Worm (Caenorhabditis elegans) whole organism, L3 larva: ENCODE results near the gene ZK899.5.

ENCODE experiments used
- ceh-82 ChIP-seq: fragments of 150-350 bp; optimal IDR thresholded peaks from 2 replicates; lab custom pipeline; 2014; ENCODE audit warnings: missing biosample characterization, missing genetic modification characterization
- elt-1 ChIP-seq: fragments of 150-350 bp; optimal IDR thresholded peaks from 2 replicates; lab custom pipeline; 2014; ENCODE audit warnings: missing biosample characterization, missing genetic modification characterization
- fkh-10 ChIP-seq: sonication (generic microtip); optimal IDR thresholded peaks from 2 replicates; lab custom pipeline; 2017; ENCODE audit warnings: missing biosample characterization, missing genetic modification reagents, missing genetic modification characterization
- hmg-11 ChIP-seq: sonication (generic microtip); optimal IDR thresholded peaks from 2 replicates; lab custom pipeline; 2016; ENCODE audit warnings: missing genetic modification characterization, missing compliant biosample characterization
- mdl-1 ChIP-seq: fragments of 150-350 bp; optimal IDR thresholded peaks from 2 replicates; lab custom pipeline; 2014; ENCODE audit warnings: missing biosample characterization, missing genetic modification characterization
- nfya-1 ChIP-seq: sonication (generic microtip); optimal IDR thresholded peaks from 2 replicates; lab custom pipeline; 2017; ENCODE audit warnings: missing genetic modification characterization, mild to moderate bottlenecking, missing compliant biosample characterization, antibody characterized with exemption, moderate library complexity; ENCODE audit not compliant: insufficient read depth
- nhr-11 ChIP-seq: fragments of 150-350 bp; optimal IDR thresholded peaks from 2 replicates; lab custom pipeline; 2014; ENCODE audit warnings: missing biosample characterization, missing genetic modification characterization
- nhr-25 ChIP-seq: sonication (generic microtip); optimal IDR thresholded peaks from 2 replicates; lab custom pipeline; 2017; ENCODE audit warnings: missing biosample characterization, missing genetic modification characterization
- nhr-28 ChIP-seq: fragments of 150-350 bp; optimal IDR thresholded peaks from 2 replicates; lab custom pipeline; 2014; ENCODE audit warnings: missing biosample characterization, missing genetic modification characterization
- nhr-67 ChIP-seq: fragments of 150-350 bp; optimal IDR thresholded peaks from 2 replicates; lab custom pipeline; 2014; ENCODE audit warnings: missing biosample characterization, missing genetic modification characterization
- pha-4 ChIP-seq: fragments of 150-350 bp; optimal IDR thresholded peaks from 2 replicates; lab custom pipeline; 2014; ENCODE audit warnings: missing biosample characterization, missing genetic modification reagents, missing genetic modification characterization
- skn-1 ChIP-seq: fragments of 150-350 bp; optimal IDR thresholded peaks from 2 replicates; lab custom pipeline; 2014; ENCODE audit warnings: missing biosample characterization, missing genetic modification characterization
- snpc-4 ChIP-seq: fragments of 150-350 bp; optimal IDR thresholded peaks from 2 replicates; lab custom pipeline; 2014; ENCODE audit warnings: missing biosample characterization, missing genetic modification characterization
- zag-1 ChIP-seq: fragments of 150-350 bp; optimal IDR thresholded peaks from 2 replicates; lab custom pipeline; 2014; ENCODE audit warnings: missing biosample characterization, missing genetic modification characterization

ZK899.5 gene

ce11 chrX:9417326-9417725 is 43.4 kb downstream of the ZK899.5 start:
- no peak for TF ChIP-seq ceh-82 (tag; lab: Kevin White, UChicago)
- no peak for TF ChIP-seq nhr-28
- no peak for TF ChIP-seq elt-1 (tag; lab: Kevin White, UChicago)
- TF ChIP-seq skn-1 (tag; lab: Kevin White, UChicago), result no peak
- no peak for TF ChIP-seq mdl-1 (tag; lab: Kevin White, UChicago)
- TF ChIP-seq zag-1 (tag; lab: Kevin White, UChicago), result no peak
- TF ChIP-seq snpc-4 (tag; lab: Kevin White, UChicago), result no peak
- no peak for TF ChIP-seq nhr-11 (tag; lab: Kevin White, UChicago)
- no peak for TF ChIP-seq nfya-1
- TF ChIP-seq nhr-25, result no peak
- no peak for TF ChIP-seq pha-4 (tag; lab: Kevin White, UChicago)
- no peak for TF ChIP-seq fkh-10 (GFP tag; lab: Kevin White, UChicago)

ce11 chrX:9411675-9412074 is 49.1 kb downstream of the ZK899.5 start:
- TF ChIP-seq pha-4 (tag; lab: Kevin White, UChicago) (peak; percentile 72), nhr-67 (tag; lab: Kevin White, UChicago) (no peak)
- TF ChIP-seq, all 47 proteins: peak for 1

- no peak for TF ChIP-seq hmg-11 (tag; lab: Kevin White, UChicago)
- TF ChIP-seq pha-4 (tag; lab: Kevin White, UChicago), result peak; percentile 87
- no peak for TF ChIP-seq nhr-11 (tag; lab: Kevin White, UChicago)
Observed at ce11 chrX:9410747-9411146, 50.0 kb downstream of the ZK899.5 start.
